Worm (Caenorhabditis elegans) whole organism, young adult: ENCODE results near the gene C15H11.10.

Experiments
- B0336.3 ChIP-seq: fragments of 200-800 bp; sonication (Bioruptor generic); IDR thresholded peaks from 2 replicates; pipeline ENCODE4 v1.3.6; 2022; ENCODE audit warnings: missing genetic modification characterization, missing compliant biosample characterization
- F23B12.7 ChIP-seq: sonication (generic microtip); optimal IDR thresholded peaks from 2 replicates; lab custom pipeline; 2017; ENCODE audit warnings: missing genetic modification characterization, mild to moderate bottlenecking, missing compliant biosample characterization, antibody characterized with exemption, moderate library complexity; ENCODE audit not compliant: insufficient read depth
- F37B4.10 ChIP-seq: fragments of 200-800 bp; sonication (Bioruptor generic); IDR thresholded peaks from 2 replicates; pipeline ENCODE4 v1.3.6; 2022; ENCODE audit warnings: missing genetic modification characterization, missing compliant biosample characterization
- F52B5.7 ChIP-seq: sonication (generic microtip); optimal IDR thresholded peaks from 2 replicates; lab custom pipeline; 2016; ENCODE audit warnings: mild to moderate bottlenecking, missing genetic modification characterization, missing compliant biosample characterization
- F55B11.4 ChIP-seq: sonication (generic microtip); optimal IDR thresholded peaks from 2 replicates; lab custom pipeline; 2016; ENCODE audit warnings: missing compliant biosample characterization, missing genetic modification characterization, borderline replicate concordance; ENCODE audit not compliant: insufficient read depth
- T26A5.8 ChIP-seq: sonication (generic microtip); optimal IDR thresholded peaks from 2 replicates; lab custom pipeline; 2016; ENCODE audit warnings: missing genetic modification characterization, missing compliant biosample characterization
- Y79H2A.3 ChIP-seq: fragments of 200-800 bp; sonication (Bioruptor generic); conservative IDR thresholded peaks from 2 replicates; pipeline ENCODE4 v1.3.6; 2022; ENCODE audit warnings: missing genetic modification reagents, missing genetic modification characterization, missing compliant biosample characterization
- aptf-2 ChIP-seq: fragments of 200-800 bp; sonication (Bioruptor generic); conservative IDR thresholded peaks from 2 replicates; pipeline ENCODE4 v1.3.6; 2022; ENCODE audit warnings: missing genetic modification reagents, missing genetic modification characterization, missing compliant biosample characterization
- atf-7 ChIP-seq: sonication (generic microtip); optimal IDR thresholded peaks from 2 replicates; lab custom pipeline; 2017; ENCODE audit warnings: mild to moderate bottlenecking, missing genetic modification characterization, missing compliant biosample characterization
- attf-5 ChIP-seq: fragments of 200-800 bp; sonication (Bioruptor generic); optimal IDR thresholded peaks from 2 replicates; lab custom pipeline; 2018; ENCODE audit warnings: mild to moderate bottlenecking, missing genetic modification characterization, missing compliant biosample characterization
- bed-2 ChIP-seq: fragments of 200-800 bp; sonication (Bioruptor generic); IDR thresholded peaks from 2 replicates; pipeline ENCODE4 v1.3.6; 2022; ENCODE audit warnings: missing genetic modification reagents, missing genetic modification characterization, missing compliant biosample characterization
- cebp-1 ChIP-seq, 2 experiments: fragments of 200-800 bp in 1 of 2; sonication (Bioruptor generic) in 1 of 2; sonication (generic microtip) in 1 of 2; IDR thresholded peaks in 1 of 2; optimal IDR thresholded peaks in 1 of 2; 2 replicates each; pipeline versions ENCODE4 v1.3.6 to Lab custom; 2017 to 2022; ENCODE audit warnings: missing compliant biosample characterization in 2 of 2, missing genetic modification characterization in 2 of 2, mild to moderate bottlenecking in 1 of 2, missing genetic modification reagents in 1 of 2, moderate library complexity in 1 of 2
- dpff-1 ChIP-seq: sonication (generic microtip); optimal IDR thresholded peaks from 2 replicates; lab custom pipeline; 2017; ENCODE audit warnings: mild to moderate bottlenecking, missing genetic modification characterization, missing compliant biosample characterization
- efl-1 ChIP-seq: fragments of 150-350 bp; optimal IDR thresholded peaks from 2 replicates; lab custom pipeline; 2014; ENCODE audit warnings: missing biosample characterization, missing genetic modification reagents, missing genetic modification characterization
- egl-18 ChIP-seq: fragments of 200-800 bp; sonication (Bioruptor generic); IDR thresholded peaks from 2 replicates; pipeline ENCODE4 v1.3.6; 2022; ENCODE audit warnings: missing genetic modification reagents, missing genetic modification characterization, missing compliant biosample characterization
- ekl-4 ChIP-seq: fragments of 200-800 bp; sonication (Bioruptor generic); IDR thresholded peaks from 2 replicates; pipeline ENCODE4 v1.3.6; 2022; ENCODE audit warnings: missing genetic modification reagents, missing genetic modification characterization, missing compliant biosample characterization
- him-1 ChIP-seq: sonication (generic microtip); optimal IDR thresholded peaks from 2 replicates; lab custom pipeline; 2016; ENCODE audit warnings: missing genotype, missing genetic modification reagents, missing genetic modification characterization, missing compliant biosample characterization
- lin-26 ChIP-seq: fragments of 200-800 bp; sonication (Bioruptor generic); IDR thresholded peaks from 2 replicates; pipeline ENCODE4 v1.3.6; 2022; ENCODE audit warnings: missing genetic modification reagents, missing genetic modification characterization, missing compliant biosample characterization
- lin-40 ChIP-seq: sonication (generic microtip); optimal IDR thresholded peaks from 2 replicates; lab custom pipeline; 2016; ENCODE audit warnings: missing genetic modification characterization, mild to moderate bottlenecking, missing compliant biosample characterization, missing genotype, missing genetic modification reagents
- lin-54 ChIP-seq: fragments of 200-800 bp; sonication (Bioruptor generic); optimal IDR thresholded peaks from 2 replicates; lab custom pipeline; 2018; ENCODE audit warnings: mild to moderate bottlenecking, missing genetic modification characterization, missing compliant biosample characterization
- lsl-1 ChIP-seq: fragments of 200-800 bp; sonication (Bioruptor generic); optimal IDR thresholded peaks from 2 replicates; lab custom pipeline; 2018; ENCODE audit warnings: mild to moderate bottlenecking, missing genetic modification characterization, moderate library complexity, missing compliant biosample characterization
- lsy-27 ChIP-seq: sonication (generic microtip); optimal IDR thresholded peaks from 2 replicates; lab custom pipeline; 2017; ENCODE audit warnings: missing genetic modification characterization, mild to moderate bottlenecking, missing compliant biosample characterization, antibody characterized with exemption, missing genotype, borderline replicate concordance; ENCODE audit not compliant: insufficient read depth
- madf-10 ChIP-seq: sonication (generic microtip); optimal IDR thresholded peaks from 2 replicates; lab custom pipeline; 2016; ENCODE audit warnings: mild to moderate bottlenecking, missing genetic modification characterization, missing compliant biosample characterization
- mel-28 ChIP-seq: sonication (generic microtip); optimal IDR thresholded peaks from 2 replicates; lab custom pipeline; 2016; ENCODE audit warnings: borderline replicate concordance, mild to moderate bottlenecking, missing genetic modification characterization, missing compliant biosample characterization
- nfya-1 ChIP-seq: sonication (generic microtip); optimal IDR thresholded peaks from 2 replicates; lab custom pipeline; 2017; ENCODE audit warnings: antibody characterized with exemption, missing compliant biosample characterization, missing genetic modification characterization, borderline replicate concordance; ENCODE audit not compliant: insufficient read depth
- nfya-2 ChIP-seq: fragments of 200-800 bp; sonication (Bioruptor generic); IDR thresholded peaks from 2 replicates; pipeline ENCODE4 v1.3.6; 2022; ENCODE audit warnings: missing genetic modification reagents, missing genetic modification characterization, missing compliant biosample characterization
- nhr-80 ChIP-seq: sonication (generic microtip); optimal IDR thresholded peaks from 2 replicates; lab custom pipeline; 2016; ENCODE audit warnings: missing genetic modification characterization, missing compliant biosample characterization
- pbrm-1 ChIP-seq: fragments of 200-800 bp; sonication (Bioruptor generic); IDR thresholded peaks from 2 replicates; pipeline ENCODE4 v1.3.6; 2022; ENCODE audit warnings: missing genetic modification reagents, missing genetic modification characterization, missing compliant biosample characterization
- rcor-1 ChIP-seq: fragments of 200-800 bp; sonication (Bioruptor generic); IDR thresholded peaks from 2 replicates; pipeline ENCODE4 v1.3.6; 2022; ENCODE audit warnings: missing genetic modification reagents, missing genetic modification characterization, missing compliant biosample characterization
- sea-2 ChIP-seq: fragments of 200-800 bp; sonication (Bioruptor generic); IDR thresholded peaks from 2 replicates; pipeline ENCODE4 v1.3.6; 2022; ENCODE audit warnings: missing genetic modification characterization, missing compliant biosample characterization
- snpc-1.1 ChIP-seq: sonication (generic microtip); optimal IDR thresholded peaks from 2 replicates; lab custom pipeline; 2017; ENCODE audit warnings: missing genetic modification characterization, mild to moderate bottlenecking, missing compliant biosample characterization, antibody characterized with exemption, moderate library complexity, missing genotype, missing genetic modification reagents; ENCODE audit not compliant: insufficient read depth
- snpc-3.4 ChIP-seq: sonication (generic microtip); optimal IDR thresholded peaks from 2 replicates; lab custom pipeline; 2017; ENCODE audit warnings: missing genetic modification characterization, mild to moderate bottlenecking, missing compliant biosample characterization, antibody characterized with exemption, moderate library complexity, missing genotype, missing genetic modification reagents
- snpc-4 ChIP-seq, 5 experiments: fragments of 150-350 bp in 1 of 5; sonication (generic microtip) in 4 of 5; optimal IDR thresholded peaks; 2 replicates each; lab custom pipeline; 2014 to 2018; ENCODE audit warnings: missing genetic modification characterization in 5 of 5, missing biosample characterization in 3 of 5, antibody characterized with exemption in 2 of 5, mild to moderate bottlenecking in 2 of 5, missing compliant biosample characterization in 2 of 5, missing genotype in 2 of 5, moderate library complexity in 2 of 5, missing genetic modification reagents in 1 of 5
- tbx-9 ChIP-seq: sonication (generic microtip); optimal IDR thresholded peaks from 2 replicates; lab custom pipeline; 2016; ENCODE audit warnings: borderline replicate concordance, missing genetic modification characterization, inconsistent platforms, missing compliant biosample characterization
- tlf-1 ChIP-seq: fragments of 200-800 bp; sonication (Bioruptor generic); optimal IDR thresholded peaks from 2 replicates; lab custom pipeline; 2018; ENCODE audit warnings: mild to moderate bottlenecking, missing genetic modification characterization, missing compliant biosample characterization
- ztf-22 ChIP-seq: fragments of 200-800 bp; sonication (Bioruptor generic); optimal IDR thresholded peaks from 2 replicates; lab custom pipeline; 2018; ENCODE audit warnings: mild to moderate bottlenecking, missing genetic modification characterization, moderate library complexity, missing compliant biosample characterization
- ztf-6 ChIP-seq: fragments of 200-800 bp; sonication (Bioruptor generic); IDR thresholded peaks from 2 replicates; pipeline ENCODE4 v1.3.6; 2022; ENCODE audit warnings: missing genetic modification reagents, missing genetic modification characterization, missing compliant biosample characterization

Gene C15H11.10

DNA sequence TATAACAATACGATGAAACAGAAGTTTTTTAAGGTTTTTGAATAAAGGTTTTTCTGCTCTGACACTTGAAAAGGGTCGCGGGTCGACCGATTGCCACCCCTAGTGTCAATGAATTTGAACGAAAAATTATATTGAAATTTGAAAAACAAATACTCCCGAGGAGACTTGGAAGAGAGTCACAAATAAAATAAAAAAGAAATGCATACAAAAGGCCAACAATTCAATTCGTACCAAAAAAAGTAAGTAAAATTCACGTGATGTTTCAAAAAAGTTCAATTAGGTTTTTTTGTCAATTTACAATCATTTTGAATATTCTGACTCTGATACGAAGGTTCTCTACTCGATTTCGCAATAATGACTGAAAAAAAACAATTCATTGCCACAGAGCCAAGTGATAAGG, 1.6 kb downstream of the C15H11.10 start, which contains the start of gene C15H11.1:
C15H11.1 (plus strand) TSS at position 301 of the 400 bp plus-strand sequence.
- TF ChIP-seq nhr-80 (tag; lab: Kevin White, UChicago) (no peak), mel-28 (tag; lab: Kevin White, UChicago) (no peak), nfya-2 (no peak), F52B5.7 (tag; lab: Kevin White, UChicago) (no peak), lin-26 (GFP tag; lab: Robert Waterston, UW) (no peak), efl-1 (GFP tag; lab: Kevin White, UChicago) (no peak), lsy-27 (no peak), ekl-4 (no peak), Y79H2A.3 (GFP tag; lab: Robert Waterston, UW) (no peak), aptf-2 (GFP tag; lab: Robert Waterston, UW) (no peak), rcor-1 (GFP tag; lab: Robert Waterston, UW) (no peak), egl-18 (GFP tag; lab: Robert Waterston, UW) (no peak), sea-2 (GFP tag; lab: Robert Waterston, UW) (no peak), tlf-1 (GFP tag; lab: Kevin White, UChicago) (no peak), attf-5 (no peak), atf-7 (tag; lab: Kevin White, UChicago) (no peak), tbx-9 (tag; lab: Kevin White, UChicago) (no peak), B0336.3 (GFP tag; lab: Robert Waterston, UW) (no peak)

DNA sequence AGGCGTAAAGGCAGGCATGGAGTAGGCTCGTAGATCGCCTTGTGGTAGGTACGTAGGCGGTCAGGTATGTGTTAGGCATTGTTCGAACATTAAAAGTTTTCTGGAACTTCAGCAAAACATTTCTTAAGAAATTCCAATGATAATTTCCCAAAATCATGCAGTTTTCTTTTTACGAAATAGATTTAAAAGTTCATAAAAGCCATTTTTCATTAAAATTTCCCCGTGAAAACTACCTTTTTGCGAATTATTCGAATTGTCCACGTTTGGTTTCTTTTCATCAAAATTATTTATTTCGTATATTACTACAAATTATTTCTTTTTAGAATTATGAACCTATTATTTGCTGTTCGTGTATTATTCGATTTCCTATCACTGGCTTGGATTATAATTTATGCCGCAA, 2.8 kb downstream of the C15H11.10 start, which contains the start of gene C15H11.13:
C15H11.13 (plus strand) TSS at position 301 of the 400 bp plus-strand sequence.
- TF ChIP-seq lsl-1 (GFP tag; lab: Kevin White, UChicago) (no peak), ztf-22 (GFP tag; lab: Kevin White, UChicago) (no peak), F55B11.4 (tag; lab: Kevin White, UChicago) (no peak)

DNA sequence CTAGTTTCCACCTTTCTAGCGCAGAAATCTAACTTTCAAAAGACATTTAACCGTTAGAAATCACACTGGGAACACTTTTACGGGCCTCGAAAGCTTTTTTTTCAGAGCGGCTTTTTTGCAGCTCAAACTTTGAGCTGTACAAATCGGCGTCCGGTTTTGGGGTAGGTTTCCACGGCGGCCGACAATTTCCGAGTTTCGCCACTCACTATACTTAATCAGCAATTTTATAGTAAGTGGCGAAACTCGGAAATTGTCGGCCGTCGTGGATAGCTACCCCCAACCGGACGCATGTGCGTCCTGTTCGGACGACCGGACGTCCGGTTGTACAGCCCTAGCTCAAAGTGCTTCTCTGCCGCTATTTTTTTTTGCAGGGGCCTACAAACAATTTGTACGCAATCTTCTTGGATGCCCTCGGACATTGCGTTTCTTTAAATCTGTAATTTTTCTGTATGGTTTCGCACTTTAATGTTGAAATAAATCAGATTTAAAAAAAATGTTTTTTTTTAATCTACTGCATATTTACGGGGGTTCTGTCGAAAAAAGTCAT, 4.3 kb downstream of the C15H11.10 start:
- TF ChIP-seq aptf-2 (GFP tag; lab: Robert Waterston, UW) = no peak
- peak; percentile 83 for TF ChIP-seq snpc-1.1 (tag; lab: Kevin White, UChicago)
- TF ChIP-seq pbrm-1 (GFP tag; lab: Robert Waterston, UW) = peak; percentile 54; the same call in 1 of the 2 replicates
- TF ChIP-seq T26A5.8 (tag; lab: Kevin White, UChicago) = no peak
- peak; percentile 80 for TF ChIP-seq snpc-4 (GFP tag; optimal IDR thresholded peaks at IDR 0.05; lab: Kevin White, UChicago)
- TF ChIP-seq snpc-4 (tag; optimal IDR thresholded peaks at IDR 0.05; lab: Kevin White, UChicago) = peak in 3 of 4 experiments; percentile 84 to 96 (median 93)
- no peak for TF ChIP-seq madf-10
- TF ChIP-seq F37B4.10 (GFP tag; lab: Robert Waterston, UW) = 0 out of 2 replicates have a peak, but pooled peaks have one; percentile 79
- TF ChIP-seq ztf-6 = no peak
- no peak for TF ChIP-seq efl-1 (GFP tag; lab: Kevin White, UChicago)
- TF ChIP-seq lin-54 (GFP tag; lab: Kevin White, UChicago) = no peak
- peak; percentile 50 for TF ChIP-seq snpc-3.4 (tag; lab: Kevin White, UChicago)
- no peak for TF ChIP-seq dpff-1 (tag; lab: Kevin White, UChicago)
- peak; percentile 27 for TF ChIP-seq him-1 (tag; lab: Kevin White, UChicago)
- TF ChIP-seq tbx-9 (tag; lab: Kevin White, UChicago) = no peak
- TF ChIP-seq F23B12.7 = no peak
- TF ChIP-seq bed-2 (GFP tag; lab: Robert Waterston, UW) = no peak
- TF ChIP-seq cebp-1 (GFP tag; IDR thresholded peaks at IDR 0.05; lab: Robert Waterston, UW) = no peak
- no peak for TF ChIP-seq cebp-1 (tag; optimal IDR thresholded peaks at IDR 0.05; lab: Kevin White, UChicago)
- TF ChIP-seq nfya-1 = no peak
- no peak for TF ChIP-seq lin-40 (tag; lab: Kevin White, UChicago)
- TF ChIP-seq, all 124 proteins: peak for 6
